Worm (Caenorhabditis elegans): ENCODE data around the gene C26B2.2.

DNA sequence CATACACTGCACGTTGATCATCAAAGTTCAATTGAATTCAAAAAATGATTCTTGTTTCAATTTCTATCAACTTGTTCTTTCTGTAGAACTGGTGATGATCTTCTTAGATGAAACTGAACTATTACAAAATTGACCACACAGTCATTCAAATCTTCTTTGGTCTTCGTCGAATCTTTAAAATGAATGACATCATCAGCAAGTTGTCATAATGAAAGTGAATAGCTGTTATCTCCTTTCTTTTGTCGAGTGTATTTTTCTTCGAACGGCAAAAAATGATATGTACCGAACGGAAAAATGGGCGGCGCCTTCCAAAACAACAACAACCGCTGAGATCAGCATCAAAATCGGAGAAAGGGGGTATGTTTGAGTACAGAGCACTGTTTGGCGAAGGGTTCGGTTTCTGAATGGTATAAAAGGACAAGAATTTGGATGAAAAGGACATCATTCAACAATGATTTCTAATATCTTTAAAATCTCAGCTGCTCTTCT is 44.4 kb downstream of the C26B2.2 start, which contains the start of gene ora-1:
- TF ChIP-seq ama-1 (optimal IDR thresholded peaks at IDR 0.05) (no peak), aly-1 (tag; optimal IDR thresholded peaks at IDR 0.05) (no peak), F13C5.2 (tag; optimal IDR thresholded peaks at IDR 0.05) (no peak), scrt-1 (GFP tag; IDR thresholded peaks at IDR 0.05) (no peak), pes-1 (GFP tag; IDR thresholded peaks at IDR 0.05) (no peak), ceh-36 (tag; optimal IDR thresholded peaks at IDR 0.05) (no peak), sea-1 (GFP tag; conservative IDR thresholded peaks at IDR 0.05) (no peak), flt-1 (GFP tag; IDR thresholded peaks at IDR 0.05) (no peak), tbx-37 (GFP tag; conservative IDR thresholded peaks at IDR 0.05) (no peak), hnd-1 (tag; optimal IDR thresholded peaks at IDR 0.05) (no peak), tbx-11 (GFP tag; IDR thresholded peaks at IDR 0.05) (no peak), ceh-13 (GFP tag; optimal IDR thresholded peaks at IDR 0.05) (no peak), hmg-4 (GFP tag; optimal IDR thresholded peaks at IDR 0.05) (no peak), tra-4 (tag; optimal IDR thresholded peaks at IDR 0.05) (no peak)
